Fruit fly (Drosophila melanogaster): ENCODE measurements around the gene Sk2.
A peak's percentile ranks its signal among the peaks of the same experiment; 100 is the strongest.

Gene Sk2

dm6 chr3L:3071675-3072583, 25.0 kb downstream of the Sk2 start (continued):
- TF ChIP-seq CG10631 (GFP tag; optimal IDR thresholded peaks at IDR 0.05), result peak; percentile 43
- peak; percentile 41 for TF ChIP-seq acj6 (GFP tag; optimal IDR thresholded peaks at IDR 0.05)
- TF ChIP-seq CG11294 (GFP tag; IDR thresholded peaks at IDR 0.05), result no peak
- TF ChIP-seq Hr4 (GFP tag; optimal IDR thresholded peaks at IDR 0.05), result peak; percentile 40
- no peak for TF ChIP-seq lz (GFP tag; optimal IDR thresholded peaks at IDR 0.05)
- TF ChIP-seq svp (GFP tag), result peak; percentile 58
- TF ChIP-seq CG15336 (GFP tag; IDR thresholded peaks at IDR 0.05), result no peak
- no peak for TF ChIP-seq fkh (GFP tag; optimal IDR thresholded peaks at IDR 0.05)
- peak; percentile 5 for TF ChIP-seq CG10669 (GFP tag; optimal IDR thresholded peaks at IDR 0.05)
- TF ChIP-seq CG4318 (GFP tag; optimal IDR thresholded peaks at IDR 0.05), result peak; percentile 25
- peak; percentile 18 for TF ChIP-seq esn (GFP tag; optimal IDR thresholded peaks at IDR 0.05)
- TF ChIP-seq Blimp-1 (GFP tag; optimal IDR thresholded peaks at IDR 0.05), result no peak
- TF ChIP-seq salr (GFP tag; optimal IDR thresholded peaks at IDR 0.05), result peak; percentile 8 to 18
- peak; percentile 22 for TF ChIP-seq CG34406 (GFP tag; optimal IDR thresholded peaks at IDR 0.05)
- no peak for TF ChIP-seq CG3032 (tag; optimal IDR thresholded peaks at IDR 0.05)
- TF ChIP-seq ss (GFP tag; optimal IDR thresholded peaks at IDR 0.05), result peak in 1 of 2 experiments; percentile 25
- no peak for TF ChIP-seq dac (GFP tag; optimal IDR thresholded peaks at IDR 0.05)
- no peak for TF ChIP-seq CG7368 (GFP tag; optimal IDR thresholded peaks at IDR 0.05)

dm6 chr3L:3073460-3073859, 26.6 kb downstream of the Sk2 start:
- TF ChIP-seq Sox15 (GFP tag; optimal IDR thresholded peaks at IDR 0.05), result peak; percentile 40
- peak; percentile 42 for TF ChIP-seq Ets21C (GFP tag; optimal IDR thresholded peaks at IDR 0.05)
- TF ChIP-seq CG34406 (GFP tag; optimal IDR thresholded peaks at IDR 0.05), result peak; percentile 30
- TF ChIP-seq CG11294 (GFP tag; IDR thresholded peaks at IDR 0.05), result no peak
- no peak; the same call in 1 of the 2 replicates for TF ChIP-seq Gug (GFP tag; IDR thresholded peaks at IDR 0.05)
- peak; percentile 37 for TF ChIP-seq CG6276 (GFP tag; optimal IDR thresholded peaks at IDR 0.05)
- TF ChIP-seq CG6808 (GFP tag; optimal IDR thresholded peaks at IDR 0.05), result peak; percentile 36
- TF ChIP-seq CG4318 (GFP tag; optimal IDR thresholded peaks at IDR 0.05), result peak; percentile 3
- TF ChIP-seq CG1621 (tag; optimal IDR thresholded peaks at IDR 0.05), result peak; percentile 55
- TF ChIP-seq Eip78C (GFP tag), result peak; percentile 87
- TF ChIP-seq svp (GFP tag), result peak; percentile 87
- peak; percentile 56 for TF ChIP-seq topi (GFP tag; optimal IDR thresholded peaks at IDR 0.05)
- peak; percentile 51 for TF ChIP-seq lz (GFP tag; optimal IDR thresholded peaks at IDR 0.05)
- TF ChIP-seq Met (GFP tag; optimal IDR thresholded peaks at IDR 0.05), result peak; percentile 61
- TF ChIP-seq OdsH (GFP tag; optimal IDR thresholded peaks at IDR 0.05), result peak; percentile 49
- peak; percentile 14 for TF ChIP-seq net (GFP tag; optimal IDR thresholded peaks at IDR 0.05)
- TF ChIP-seq eg (GFP tag; IDR thresholded peaks at IDR 0.05), result no peak; the same call in 2 of the 3 replicates
- no peak for TF ChIP-seq Hr38 (GFP tag; optimal IDR thresholded peaks at IDR 0.05)
- TF ChIP-seq CG7368 (GFP tag; optimal IDR thresholded peaks at IDR 0.05), result no peak
- TF ChIP-seq pdm3 (GFP tag; optimal IDR thresholded peaks at IDR 0.05), result peak; percentile 55
- TF ChIP-seq CG8319 (GFP tag; optimal IDR thresholded peaks at IDR 0.05), result no peak
- peak; percentile 51 for TF ChIP-seq cyc (GFP tag; optimal IDR thresholded peaks at IDR 0.05)
- TF ChIP-seq Sox14 (GFP tag; optimal IDR thresholded peaks at IDR 0.05), result peak; percentile 41
- TF ChIP-seq vri (GFP tag; optimal IDR thresholded peaks at IDR 0.05), result no peak
- peak; percentile 43 for TF ChIP-seq CG11902 (GFP tag; optimal IDR thresholded peaks at IDR 0.05)
- TF ChIP-seq Eip75B (GFP tag; optimal IDR thresholded peaks at IDR 0.05), result peak; percentile 37
- peak; percentile 0 for TF ChIP-seq Hr4 (GFP tag; optimal IDR thresholded peaks at IDR 0.05)
- TF ChIP-seq dac (GFP tag; optimal IDR thresholded peaks at IDR 0.05), result no peak
- TF ChIP-seq fkh (GFP tag; optimal IDR thresholded peaks at IDR 0.05), result no peak
- TF ChIP-seq CG32006 (GFP tag; optimal IDR thresholded peaks at IDR 0.05), result peak; percentile 26
- TF ChIP-seq Ets96B (tag; optimal IDR thresholded peaks at IDR 0.05), result peak; percentile 66
- TF ChIP-seq CG10631 (GFP tag; optimal IDR thresholded peaks at IDR 0.05), result peak; percentile 68
- TF ChIP-seq achi (GFP tag; optimal IDR thresholded peaks at IDR 0.05), result peak; percentile 55
- no peak for TF ChIP-seq Blimp-1 (GFP tag; optimal IDR thresholded peaks at IDR 0.05)
- peak; percentile 32 for TF ChIP-seq CG10669 (GFP tag; optimal IDR thresholded peaks at IDR 0.05)
- no peak for TF ChIP-seq fd85E (GFP tag; optimal IDR thresholded peaks at IDR 0.05)
- TF ChIP-seq CG6854 (GFP tag; optimal IDR thresholded peaks at IDR 0.05), result no peak
- TF ChIP-seq CG8119 (GFP tag; IDR thresholded peaks at IDR 0.05), result peak; percentile 39; the same call in 1 of the 3 replicates
- no peak for TF ChIP-seq CG16779 (tag; optimal IDR thresholded peaks at IDR 0.05)
- TF ChIP-seq Sox102F (GFP tag; optimal IDR thresholded peaks at IDR 0.05), result peak; percentile 29
- no peak for TF ChIP-seq Lpt (GFP tag; optimal IDR thresholded peaks at IDR 0.05)
